Fruit fly (Drosophila melanogaster): ENCODE measurements around the gene mtTFB1.

Gene mtTFB1

dm6 chr3L:11695063-11695462 is 13.7 kb upstream of the mtTFB1 start:
- TF ChIP-seq lz (GFP tag; optimal IDR thresholded peaks at IDR 0.05) (no peak), fd59A (GFP tag; optimal IDR thresholded peaks at IDR 0.05) (no peak), Eip78C (GFP tag) (no peak), CG6276 (GFP tag; optimal IDR thresholded peaks at IDR 0.05) (no peak), CG8319 (GFP tag; optimal IDR thresholded peaks at IDR 0.05) (no peak), Eip75B (GFP tag; optimal IDR thresholded peaks at IDR 0.05) (no peak), fkh (GFP tag; optimal IDR thresholded peaks at IDR 0.05) (no peak), Hr4 (GFP tag; optimal IDR thresholded peaks at IDR 0.05) (no peak), fd85E (GFP tag; optimal IDR thresholded peaks at IDR 0.05) (no peak), CG7368 (GFP tag; optimal IDR thresholded peaks at IDR 0.05) (no peak), cyc (GFP tag; optimal IDR thresholded peaks at IDR 0.05) (no peak), CG1621 (tag; optimal IDR thresholded peaks at IDR 0.05) (no peak), CG15336 (GFP tag; IDR thresholded peaks at IDR 0.05) (no peak), spab (GFP tag; optimal IDR thresholded peaks at IDR 0.05) (no peak)

dm6 chr3L:11695827-11696226 is 13.0 kb upstream of the mtTFB1 start:
- TF ChIP-seq Eip78C (GFP tag) (peak; percentile 19), CG16779 (tag; optimal IDR thresholded peaks at IDR 0.05) (no peak)

dm6 chr3L:11696294-11697116 is 12.3 kb upstream of the mtTFB1 start, which contains the start of gene Dph1:
Gene Dph1 (minus strand): TSS chr3L:11696963.
- TF ChIP-seq Sox14 (GFP tag; optimal IDR thresholded peaks at IDR 0.05) (peak; percentile 93), Met (GFP tag; optimal IDR thresholded peaks at IDR 0.05) (peak; percentile 94), CG15336 (GFP tag; IDR thresholded peaks at IDR 0.05) (peak; percentile 95), Sox102F (GFP tag; optimal IDR thresholded peaks at IDR 0.05) (peak; percentile 92), OdsH (GFP tag; optimal IDR thresholded peaks at IDR 0.05) (peak; percentile 92), fkh (GFP tag; optimal IDR thresholded peaks at IDR 0.05) (peak; percentile 90), CG10631 (GFP tag; optimal IDR thresholded peaks at IDR 0.05) (peak; percentile 85), Hr39 (GFP tag; optimal IDR thresholded peaks at IDR 0.05) (peak; percentile 89), vri (GFP tag; optimal IDR thresholded peaks at IDR 0.05) (peak; percentile 95), Ets21C (GFP tag; optimal IDR thresholded peaks at IDR 0.05) (peak; percentile 83), CG1621 (tag; optimal IDR thresholded peaks at IDR 0.05) (peak; percentile 93), CG16779 (tag; optimal IDR thresholded peaks at IDR 0.05) (peak; percentile 90), Eip75B (GFP tag; optimal IDR thresholded peaks at IDR 0.05) (peak; percentile 91), CG11762 (GFP tag; optimal IDR thresholded peaks at IDR 0.05; ENCODE audit: insufficient read depth) (peak; percentile 91), achi (GFP tag; optimal IDR thresholded peaks at IDR 0.05) (peak; percentile 90), CG6854 (GFP tag; optimal IDR thresholded peaks at IDR 0.05) (peak; percentile 87), svp (GFP tag) (peak; percentile 97), CG8119 (GFP tag; IDR thresholded peaks at IDR 0.05) (peak; percentile 93), dsx (GFP tag; optimal IDR thresholded peaks at IDR 0.05; ENCODE audit: poor library complexity, severe bottlenecking) (peak; percentile 96), CG10669 (GFP tag; optimal IDR thresholded peaks at IDR 0.05) (peak; percentile 92), CG3032 (tag; optimal IDR thresholded peaks at IDR 0.05) (peak; percentile 87), Smox (GFP tag; optimal IDR thresholded peaks at IDR 0.05) (peak; percentile 90), net (GFP tag; optimal IDR thresholded peaks at IDR 0.05) (peak; percentile 94), fd85E (GFP tag; optimal IDR thresholded peaks at IDR 0.05) (peak; percentile 88), lz (GFP tag; optimal IDR thresholded peaks at IDR 0.05) (peak; percentile 92), ss (GFP tag; optimal IDR thresholded peaks at IDR 0.05) (peak; percentile 94 to 96), esn (GFP tag; optimal IDR thresholded peaks at IDR 0.05) (peak; percentile 94), Lpt (GFP tag; optimal IDR thresholded peaks at IDR 0.05) (peak; percentile 90), cyc (GFP tag; optimal IDR thresholded peaks at IDR 0.05) (peak; percentile 86), CG32006 (GFP tag; optimal IDR thresholded peaks at IDR 0.05) (peak; percentile 94), CG11294 (GFP tag; IDR thresholded peaks at IDR 0.05) (peak; percentile 79; the same call in 1 of the 2 replicates), Gug (GFP tag; IDR thresholded peaks at IDR 0.05) (peak; percentile 90), fd59A (GFP tag; optimal IDR thresholded peaks at IDR 0.05) (peak; percentile 81), topi (GFP tag; optimal IDR thresholded peaks at IDR 0.05) (peak; percentile 93), CG6163 (GFP tag; IDR thresholded peaks at IDR 0.05) (peak; percentile 96), CG8319 (GFP tag; optimal IDR thresholded peaks at IDR 0.05) (peak; percentile 65), CG8632 (GFP tag; optimal IDR thresholded peaks at IDR 0.05) (peak; percentile 88), Hr38 (GFP tag; optimal IDR thresholded peaks at IDR 0.05) (no peak), CG3919 (GFP tag; optimal IDR thresholded peaks at IDR 0.05) (peak; percentile 93), Eip78C (GFP tag) (peak; percentile 100), dac (GFP tag; optimal IDR thresholded peaks at IDR 0.05) (peak; percentile 90)
